Worm (Caenorhabditis elegans) whole organism, L1 larva: ENCODE data around the gene Y56A3A.22.

ENCODE experiments used
- C04F5.9 ChIP-seq: sonication (generic microtip); optimal IDR thresholded peaks from 2 replicates; lab custom pipeline; 2016; ENCODE audit warnings: missing genetic modification characterization, missing compliant biosample characterization
- C16A3.4 ChIP-seq: fragments of 150-350 bp; optimal IDR thresholded peaks from 2 replicates; lab custom pipeline; 2014; ENCODE audit warnings: missing biosample characterization, missing genetic modification characterization
- F16B12.6 ChIP-seq: fragments of 150-350 bp; optimal IDR thresholded peaks from 2 replicates; lab custom pipeline; 2014; ENCODE audit warnings: missing biosample characterization, missing genetic modification characterization
- alr-1 ChIP-seq: fragments of 200-800 bp; sonication (Bioruptor generic); optimal IDR thresholded peaks from 2 replicates; lab custom pipeline; 2018; ENCODE audit warnings: borderline replicate concordance, mild to moderate bottlenecking, missing genetic modification characterization, missing compliant biosample characterization
- ama-1 ChIP-seq: fragments of 150-350 bp; optimal IDR thresholded peaks from 2 replicates; lab custom pipeline; 2014
- ces-1 ChIP-seq: fragments of 150-350 bp; optimal IDR thresholded peaks from 2 replicates; lab custom pipeline; 2014; ENCODE audit warnings: missing biosample characterization, missing genetic modification reagents, missing genetic modification characterization
- efl-1 ChIP-seq, 4 experiments: fragments of 150-350 bp; optimal IDR thresholded peaks in 3 of 4; peaks in 1 of 4; 1 replicate in 1 of 4; 2 replicates in 3 of 4; lab custom pipeline; 2014; ENCODE audit warnings: missing biosample characterization in 2 of 4, missing genetic modification characterization in 2 of 4, missing genetic modification reagents in 2 of 4
- egl-13 ChIP-seq: sonication (generic microtip); optimal IDR thresholded peaks from 2 replicates; lab custom pipeline; 2016; ENCODE audit warnings: missing genotype, missing genetic modification reagents, missing genetic modification characterization, missing compliant biosample characterization
- egl-27 ChIP-seq, 2 experiments: fragments of 150-350 bp in 1 of 2; sonication (generic microtip); optimal IDR thresholded peaks; 3 replicates each; lab custom pipeline; 2017 to 2018; ENCODE audit warnings: missing biosample characterization in 2 of 2, missing genetic modification characterization in 2 of 2, missing genetic modification reagents in 2 of 2
- fkh-4 ChIP-seq: sonication (generic microtip); optimal IDR thresholded peaks from 2 replicates; lab custom pipeline; 2016; ENCODE audit warnings: missing compliant biosample characterization, missing genetic modification characterization, borderline replicate concordance
- fkh-8 ChIP-seq: sonication (generic microtip); optimal IDR thresholded peaks from 2 replicates; lab custom pipeline; 2016; ENCODE audit warnings: mild to moderate bottlenecking, missing genetic modification characterization, missing compliant biosample characterization
- grh-1 ChIP-seq: fragments of 200-800 bp; sonication (Bioruptor generic); IDR thresholded peaks from 2 replicates; pipeline ENCODE4 v1.3.6; 2022; ENCODE audit warnings: missing genetic modification reagents, missing genetic modification characterization, missing compliant biosample characterization
- hlh-17 ChIP-seq: fragments of 200-800 bp; sonication (Bioruptor generic); optimal IDR thresholded peaks from 2 replicates; lab custom pipeline; 2018; ENCODE audit warnings: missing genetic modification characterization, mild to moderate bottlenecking, missing compliant biosample characterization, moderate library complexity, borderline replicate concordance
- hpl-2 ChIP-seq: fragments of 150-350 bp; optimal IDR thresholded peaks from 2 replicates; lab custom pipeline; 2014; ENCODE audit warnings: missing biosample characterization, missing genetic modification reagents, missing genetic modification characterization
- irx-1 ChIP-seq: sonication (generic microtip); optimal IDR thresholded peaks from 2 replicates; lab custom pipeline; 2016; ENCODE audit warnings: missing genetic modification characterization, missing compliant biosample characterization
- isw-1 ChIP-seq: fragments of 200-800 bp; sonication (Bioruptor generic); IDR thresholded peaks from 2 replicates; pipeline ENCODE4 v1.3.6; 2022; ENCODE audit warnings: missing genetic modification characterization, missing compliant biosample characterization
- jun-1 ChIP-seq: fragments of 150-350 bp; optimal IDR thresholded peaks from 2 replicates; lab custom pipeline; 2014; ENCODE audit warnings: missing biosample characterization, missing genetic modification reagents, missing genetic modification characterization
- lin-13 ChIP-seq: fragments of 150-350 bp; optimal IDR thresholded peaks from 2 replicates; lab custom pipeline; 2014; ENCODE audit warnings: missing biosample characterization, missing genetic modification reagents, missing genetic modification characterization
- lin-14 ChIP-seq: fragments of 200-800 bp; sonication (Bioruptor generic); optimal IDR thresholded peaks from 2 replicates; lab custom pipeline; 2018; ENCODE audit warnings: mild to moderate bottlenecking, missing genetic modification characterization, moderate library complexity, missing compliant biosample characterization
- lin-35 ChIP-seq, 2 experiments: fragments of 150-350 bp; optimal IDR thresholded peaks; 2 replicates each; lab custom pipeline; 2014; ENCODE audit warnings: missing biosample characterization in 2 of 2, missing genetic modification characterization in 2 of 2, missing genetic modification reagents in 2 of 2
- mab-9 ChIP-seq: fragments of 200-800 bp; sonication (Bioruptor generic); IDR thresholded peaks from 2 replicates; pipeline ENCODE4 v1.3.6; 2022; ENCODE audit warnings: missing genetic modification reagents, missing genetic modification characterization, missing compliant biosample characterization
- mdl-1 ChIP-seq, 2 experiments: fragments of 150-350 bp; optimal IDR thresholded peaks; 2 replicates each; lab custom pipeline; 2014 to 2017; ENCODE audit warnings: missing biosample characterization in 2 of 2, missing genetic modification characterization in 2 of 2, inconsistent platforms in 1 of 2
- mef-2 ChIP-seq: fragments of 150-350 bp; optimal IDR thresholded peaks from 2 replicates; lab custom pipeline; 2014; ENCODE audit warnings: missing biosample characterization, missing genetic modification characterization
- mep-1 ChIP-seq: fragments of 150-350 bp; optimal IDR thresholded peaks from 2 replicates; lab custom pipeline; 2014; ENCODE audit warnings: missing biosample characterization, missing genetic modification characterization
- nhr-19 ChIP-seq: fragments of 200-800 bp; sonication (Bioruptor generic); conservative IDR thresholded peaks from 2 replicates; pipeline ENCODE4 v1.3.6; 2022; ENCODE audit warnings: missing genetic modification characterization, missing compliant biosample characterization
- nhr-20 ChIP-seq: sonication (generic microtip); optimal IDR thresholded peaks from 2 replicates; lab custom pipeline; 2016; ENCODE audit warnings: mild to moderate bottlenecking, missing genetic modification characterization, missing compliant biosample characterization
- nhr-237 ChIP-seq: fragments of 150-350 bp; optimal IDR thresholded peaks from 2 replicates; lab custom pipeline; 2014; ENCODE audit warnings: missing biosample characterization, missing genetic modification characterization
- nhr-28 ChIP-seq: fragments of 150-350 bp; optimal IDR thresholded peaks from 2 replicates; lab custom pipeline; 2014; ENCODE audit warnings: missing biosample characterization, missing genetic modification characterization
- nhr-47 ChIP-seq: sonication (generic microtip); optimal IDR thresholded peaks from 2 replicates; lab custom pipeline; 2016; ENCODE audit warnings: mild to moderate bottlenecking, missing genetic modification characterization, moderate library complexity, missing compliant biosample characterization
- nhr-77 ChIP-seq: fragments of 150-350 bp; optimal IDR thresholded peaks from 2 replicates; lab custom pipeline; 2014; ENCODE audit warnings: missing biosample characterization, missing genetic modification characterization
- nhr-85 ChIP-seq: sonication (generic microtip); peaks from one replicate; lab custom pipeline; 2016; ENCODE audit warnings: missing genetic modification characterization, inconsistent platforms, missing compliant biosample characterization
- pag-3 ChIP-seq: sonication (generic microtip); optimal IDR thresholded peaks from 2 replicates; lab custom pipeline; 2017; ENCODE audit warnings: missing genetic modification characterization, mild to moderate bottlenecking, missing compliant biosample characterization, antibody characterized with exemption, borderline replicate concordance; ENCODE audit not compliant: insufficient read depth
- skn-1 ChIP-seq: fragments of 150-350 bp; optimal IDR thresholded peaks from 2 replicates; lab custom pipeline; 2014; ENCODE audit warnings: missing biosample characterization, missing genetic modification characterization
- swsn-7 ChIP-seq: sonication (generic microtip); optimal IDR thresholded peaks from 2 replicates; lab custom pipeline; 2016; ENCODE audit warnings: missing genetic modification characterization, missing compliant biosample characterization
- tbx-2 ChIP-seq: sonication (generic microtip); optimal IDR thresholded peaks from 2 replicates; lab custom pipeline; 2016; ENCODE audit warnings: missing genetic modification characterization, missing compliant biosample characterization
- tlp-1 ChIP-seq: fragments of 150-350 bp; optimal IDR thresholded peaks from 2 replicates; lab custom pipeline; 2014; ENCODE audit warnings: missing biosample characterization, missing genetic modification characterization
- unc-98 ChIP-seq: fragments of 200-800 bp; sonication (Bioruptor generic); IDR thresholded peaks from 2 replicates; pipeline ENCODE4 v1.3.6; 2022; ENCODE audit warnings: missing genetic modification characterization, missing compliant biosample characterization
- vab-15 ChIP-seq: sonication (generic microtip); optimal IDR thresholded peaks from 2 replicates; lab custom pipeline; 2017; ENCODE audit warnings: missing genotype, mild to moderate bottlenecking, missing genetic modification characterization, missing compliant biosample characterization
- zag-1 ChIP-seq: fragments of 150-350 bp; optimal IDR thresholded peaks from 2 replicates; lab custom pipeline; 2014; ENCODE audit warnings: missing biosample characterization, missing genetic modification characterization
- zip-4 ChIP-seq: fragments of 200-800 bp; sonication (Bioruptor generic); optimal IDR thresholded peaks from 2 replicates; lab custom pipeline; 2018; ENCODE audit warnings: mild to moderate bottlenecking, missing genetic modification characterization, moderate library complexity, missing compliant biosample characterization
- ztf-11 ChIP-seq, 2 experiments: sonication (generic microtip); optimal IDR thresholded peaks; 2 replicates each; lab custom pipeline; 2016 to 2017; ENCODE audit warnings: missing genetic modification characterization in 2 of 2, missing biosample characterization in 1 of 2, missing compliant biosample characterization in 1 of 2
- ztf-4 ChIP-seq: fragments of 150-350 bp; optimal IDR thresholded peaks from 2 replicates; lab custom pipeline; 2014; ENCODE audit warnings: missing biosample characterization, missing genetic modification characterization

Gene Y56A3A.22

ce11 chrIII:11946062-11946749, 24.7 kb downstream of the Y56A3A.22 start (continued):
- TF ChIP-seq isw-1 (GFP tag; lab: Robert Waterston, UW) = peak; percentile 91
- TF ChIP-seq grh-1 (GFP tag; lab: Robert Waterston, UW) = peak; percentile 82
- peak; percentile 93 for TF ChIP-seq lin-14 (GFP tag; lab: Kevin White, UChicago)
- peak; percentile 77 for TF ChIP-seq ztf-4 (tag; lab: Kevin White, UChicago)
- peak; percentile 83 for TF ChIP-seq lin-13 (GFP tag; lab: Kevin White, UChicago)
- peak in 1 of 2 experiments; percentile 100 for TF ChIP-seq ztf-11 (tag; optimal IDR thresholded peaks at IDR 0.05; lab: Kevin White, UChicago)
- TF ChIP-seq vab-15 = peak; percentile 91
- TF ChIP-seq nhr-77 (tag; lab: Kevin White, UChicago) = peak; percentile 41
- peak in 1 of 2 experiments; percentile 62 for TF ChIP-seq mdl-1 (tag; optimal IDR thresholded peaks at IDR 0.05; lab: Kevin White, UChicago)
- TF ChIP-seq unc-98 (GFP tag; lab: Robert Waterston, UW) = peak; percentile 98
- peak; percentile 98 for TF ChIP-seq C04F5.9 (tag; lab: Kevin White, UChicago)
- TF ChIP-seq zag-1 = peak; percentile 60
- no peak for TF ChIP-seq hpl-2 (GFP tag; lab: Kevin White, UChicago)
- TF ChIP-seq nhr-20 (tag; lab: Kevin White, UChicago) = peak; percentile 96
- peak; percentile 97 for TF ChIP-seq mab-9
- no peak for TF ChIP-seq pag-3 (tag; lab: Kevin White, UChicago)

DNA sequence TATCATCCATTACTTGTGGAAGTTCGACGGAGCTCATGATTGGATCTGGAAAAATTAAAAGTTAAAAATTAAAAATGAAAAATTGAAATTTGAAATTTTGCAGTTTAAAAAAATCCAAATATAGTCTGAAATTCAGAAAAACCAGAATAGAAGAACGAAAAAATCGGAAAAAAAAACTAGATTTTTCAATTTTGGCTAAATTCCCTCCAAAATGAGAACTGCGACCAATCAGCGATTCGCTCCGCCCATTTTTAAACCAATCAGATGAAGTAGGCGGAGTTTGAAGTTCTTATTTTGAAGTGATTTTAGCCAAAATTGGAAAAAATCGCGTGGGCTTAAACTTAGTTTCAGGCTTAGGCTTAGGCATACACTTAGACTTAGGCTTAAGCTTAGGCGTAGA, 25.5 kb downstream of the Y56A3A.22 start, which contains the start of gene Y56A3A.7:
Gene Y56A3A.7 (minus strand): TSS at position 47 of the 400 bp plus-strand sequence.
- no peak for TF ChIP-seq skn-1 (tag; lab: Kevin White, UChicago)
- no peak for TF ChIP-seq efl-1 (optimal IDR thresholded peaks at IDR 0.05; lab: Kevin White, UChicago)
- peak in 1 of 2 experiments; percentile 79 for TF ChIP-seq efl-1 (GFP tag; optimal IDR thresholded peaks at IDR 0.05 in 1 of 2; lab: Kevin White, UChicago)

DNA sequence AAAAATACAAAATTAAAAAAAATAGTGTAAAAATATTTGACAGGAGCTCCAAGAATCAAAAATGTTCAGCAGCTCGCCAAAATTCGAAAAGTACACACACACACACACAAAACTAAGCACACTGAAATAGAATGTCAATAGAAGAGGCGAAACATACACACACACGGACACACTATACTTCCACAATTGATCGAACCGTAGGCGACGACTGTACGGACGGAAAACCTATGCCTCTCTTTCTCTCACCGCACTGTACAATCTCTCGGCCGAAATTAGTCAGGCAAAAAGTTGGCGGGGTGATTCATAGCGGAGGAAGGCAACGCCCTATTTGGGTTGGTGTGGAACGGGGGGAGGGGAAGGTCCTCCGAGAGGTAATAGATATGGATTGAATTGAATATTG, 26.0 kb downstream of the Y56A3A.22 start:
- TF ChIP-seq ces-1 (no peak), zip-4 (GFP tag; lab: Kevin White, UChicago) (no peak), hlh-17 (GFP tag; lab: Kevin White, UChicago) (no peak), nhr-19 (GFP tag; lab: Robert Waterston, UW) (no peak), jun-1 (no peak), vab-15 (no peak), tlp-1 (no peak), swsn-7 (no peak), skn-1 (tag; lab: Kevin White, UChicago) (peak; percentile 2), C16A3.4 (tag; lab: Kevin White, UChicago) (peak; percentile 5), nhr-85 (tag; lab: Kevin White, UChicago) (no peak), nhr-20 (tag; lab: Kevin White, UChicago) (peak; percentile 3), efl-1 (optimal IDR thresholded peaks at IDR 0.05; lab: Kevin White, UChicago) (no peak), efl-1 (GFP tag; optimal IDR thresholded peaks at IDR 0.05 in 1 of 2; lab: Kevin White, UChicago) (peak in 1 of 2 experiments; percentile 41), fkh-8 (no peak), tbx-2 (tag; lab: Kevin White, UChicago) (no peak), hpl-2 (GFP tag; lab: Kevin White, UChicago) (no peak), nhr-28 (tag; lab: Kevin White, UChicago) (no peak), mep-1 (tag; lab: Kevin White, UChicago) (peak; percentile 46), alr-1 (tag; lab: Kevin White, UChicago) (no peak), ama-1 (lab: Kevin White, UChicago) (no peak), lin-35 (GFP tag; optimal IDR thresholded peaks at IDR 0.05; lab: Kevin White, UChicago) (peak in 1 of 2 experiments; percentile 47)

DNA sequence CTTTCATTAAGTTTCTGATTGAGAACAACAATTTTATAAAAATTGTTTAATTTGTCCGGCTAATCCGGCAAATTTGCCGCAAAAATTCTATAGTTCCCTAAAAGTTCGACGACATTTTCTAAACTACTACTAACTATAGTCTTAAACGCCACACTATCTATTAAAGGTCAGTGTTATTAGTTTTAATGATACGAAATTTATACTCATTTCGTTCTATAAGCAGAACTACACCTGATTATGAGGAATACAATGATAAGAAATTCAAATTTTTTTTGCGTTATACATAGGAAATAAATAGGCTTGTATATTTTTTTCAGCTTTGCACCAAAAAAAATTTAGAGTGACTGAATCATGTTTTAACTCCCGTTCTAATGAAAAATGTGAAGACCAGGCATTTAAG, 26.9 kb downstream of the Y56A3A.22 start:
- TF ChIP-seq egl-27 (tag; optimal IDR thresholded peaks at IDR 0.05; lab: Kevin White, UChicago) (no peak), swsn-7 (no peak), irx-1 (tag; lab: Kevin White, UChicago) (no peak), egl-13 (tag; lab: Kevin White, UChicago) (no peak), mep-1 (tag; lab: Kevin White, UChicago) (no peak), fkh-4 (tag; lab: Kevin White, UChicago) (no peak), mef-2 (tag; lab: Kevin White, UChicago) (no peak), zip-4 (GFP tag; lab: Kevin White, UChicago) (no peak), F16B12.6 (no peak), zag-1 (no peak), lin-14 (GFP tag; lab: Kevin White, UChicago) (no peak), ztf-11 (tag; optimal IDR thresholded peaks at IDR 0.05; lab: Kevin White, UChicago) (no peak), isw-1 (GFP tag; lab: Robert Waterston, UW) (no peak), nhr-47 (tag; lab: Kevin White, UChicago) (no peak), nhr-237 (tag; lab: Kevin White, UChicago) (no peak)
